Worm (Caenorhabditis elegans): Measurements from ENCODE around the gene H38K22.6.

DNA sequence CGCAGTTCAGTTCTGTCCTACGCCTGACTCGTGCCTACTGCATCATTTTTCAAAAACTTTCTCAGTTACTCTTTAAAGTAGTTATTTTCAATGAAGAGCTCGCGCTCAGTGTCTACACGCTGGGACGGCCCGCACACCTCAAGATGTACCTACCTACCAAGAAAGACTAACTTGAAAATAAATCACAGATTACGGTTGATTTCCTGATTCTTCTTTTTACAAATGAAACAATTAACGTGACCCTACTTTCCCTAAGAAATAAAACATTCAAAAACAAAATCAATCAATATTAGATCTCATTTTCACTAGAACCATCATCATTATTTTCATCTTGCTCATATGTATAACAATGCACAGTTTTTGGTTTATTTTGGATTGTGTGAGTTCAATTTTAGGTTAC, 1.2 kb downstream of the H38K22.6 start, which contains the start of gene H38K22.7:
- TF ChIP-seq nhr-76 (tag; optimal IDR thresholded peaks at IDR 0.05) (no peak), elt-1 (tag; optimal IDR thresholded peaks at IDR 0.05; ENCODE audit: borderline replicate concordance, insufficient read depth) (no peak), ham-2 (GFP tag; optimal IDR thresholded peaks at IDR 0.05) (no peak), pha-4 (tag; optimal IDR thresholded peaks at IDR 0.05) (no peak), mep-1 (tag; optimal IDR thresholded peaks at IDR 0.05) (no peak), mab-5 (tag; optimal IDR thresholded peaks at IDR 0.05) (no peak), lsy-2 (tag; optimal IDR thresholded peaks at IDR 0.05) (no peak)

Data from whole organism, mixed stage, embryonic.